Fruit fly (Drosophila melanogaster): Measurements from ENCODE around the gene CG12402.

CG12402 gene

dm6 chr3R:14103022-14103421, 5.1 kb downstream of the CG12402 start, which contains the start of gene PK1-R:
TSS of gene PK1-R (minus strand) at chr3R:14103122.
- TF ChIP-seq CG10267 (tag; optimal IDR thresholded peaks at IDR 0.05), result no peak
- no peak for TF ChIP-seq Kr (GFP tag; optimal IDR thresholded peaks at IDR 0.05)
- TF ChIP-seq CG11695 (GFP tag; IDR thresholded peaks at IDR 0.05), result peak; percentile 61; the same call in 2 of the 3 replicates
- no peak for TF ChIP-seq CG4328 (GFP tag; optimal IDR thresholded peaks at IDR 0.05)
- peak; percentile 75 for TF ChIP-seq grn (GFP tag; optimal IDR thresholded peaks at IDR 0.05)
- no peak for TF ChIP-seq CG17568 (GFP tag; optimal IDR thresholded peaks at IDR 0.05)
- no peak for TF ChIP-seq slp2 (GFP tag; optimal IDR thresholded peaks at IDR 0.05)
- TF ChIP-seq CG18619 (GFP tag; optimal IDR thresholded peaks at IDR 0.05), result no peak

- peak in 1 of 2 experiments; percentile 71 for TF ChIP-seq Pdp1 (GFP tag; optimal IDR thresholded peaks at IDR 0.05)
- no peak for TF ChIP-seq CG14710 (tag; optimal IDR thresholded peaks at IDR 0.05)
- TF ChIP-seq sr (GFP tag; IDR thresholded peaks at IDR 0.05), result no peak
- TF ChIP-seq CG11456 (GFP tag; IDR thresholded peaks at IDR 0.05), result 0 out of 3 replicates have a peak, but pooled peaks have one; percentile 21
- peak; percentile 62 for TF ChIP-seq Ets65A (GFP tag)
- 0 out of 2 replicates have a peak, but pooled peaks have one; percentile 5 for TF ChIP-seq slbo (GFP tag; IDR thresholded peaks at IDR 0.05)
- 0 out of 2 replicates have a peak, but pooled peaks have one; percentile 26 for TF ChIP-seq crol (GFP tag; IDR thresholded peaks at IDR 0.05)
Observed at dm6 chr3R:14100962-14101361, 7.2 kb downstream of the CG12402 start.

- TF ChIP-seq cad (GFP tag; optimal IDR thresholded peaks at IDR 0.05) (no peak), MTF-1 (GFP tag; optimal IDR thresholded peaks at IDR 0.05; ENCODE audit: borderline replicate concordance) (peak; percentile 21), dati (GFP tag; IDR thresholded peaks at IDR 0.05) (no peak), CG9609 (GFP tag; optimal IDR thresholded peaks at IDR 0.05) (no peak), CG2875 (GFP tag; optimal IDR thresholded peaks at IDR 0.05) (no peak), Neu2 (GFP tag; optimal IDR thresholded peaks at IDR 0.05; ENCODE audit: borderline replicate concordance) (no peak), sc (optimal IDR thresholded peaks at IDR 0.05) (no peak), sc (GFP tag; optimal IDR thresholded peaks at IDR 0.05) (no peak), CG13894 (tag; optimal IDR thresholded peaks at IDR 0.05) (no peak), CG14014 (GFP tag; IDR thresholded peaks at IDR 0.05) (peak; percentile 34; the same call in 1 of the 2 replicates), Hr78 (GFP tag; optimal IDR thresholded peaks at IDR 0.05) (no peak), CG13123 (GFP tag; optimal IDR thresholded peaks at IDR 0.05) (no peak), twi (tag; optimal IDR thresholded peaks at IDR 0.05) (no peak), Mrtf (GFP tag; IDR thresholded peaks at IDR 0.05) (no peak), D19B (GFP tag; optimal IDR thresholded peaks at IDR 0.05) (peak; percentile 69), CG34224 (GFP tag; IDR thresholded peaks at IDR 0.05; ENCODE audit: partially characterized antibody) (no peak), CG11398 (GFP tag; optimal IDR thresholded peaks at IDR 0.05) (no peak), HmgD (GFP tag; optimal IDR thresholded peaks at IDR 0.05) (peak; percentile 25), wor (GFP tag; IDR thresholded peaks at IDR 0.05) (no peak), CG30431 (GFP tag; optimal IDR thresholded peaks at IDR 0.05) (no peak), oc (tag; optimal IDR thresholded peaks at IDR 0.05) (no peak), CG34422 (GFP tag; IDR thresholded peaks at IDR 0.05) (no peak), Tbp (GFP tag; optimal IDR thresholded peaks at IDR 0.05) (no peak), CG10274 (GFP tag; optimal IDR thresholded peaks at IDR 0.05) (no peak), sisA (GFP tag; IDR thresholded peaks at IDR 0.05) (no peak), jigr1 (GFP tag; IDR thresholded peaks at IDR 0.05) (no peak), ham (GFP tag; IDR thresholded peaks at IDR 0.05) (no peak), run (tag; optimal IDR thresholded peaks at IDR 0.05) (no peak), B-H2 (GFP tag; optimal IDR thresholded peaks at IDR 0.05) (no peak), HLH54F (GFP tag; optimal IDR thresholded peaks at IDR 0.05) (no peak), crc (GFP tag; optimal IDR thresholded peaks at IDR 0.05) (no peak), grn (GFP tag; optimal IDR thresholded peaks at IDR 0.05) (no peak), CG31224 (GFP tag; IDR thresholded peaks at IDR 0.05) (no peak), ase (GFP tag; IDR thresholded peaks at IDR 0.05) (no peak)
Observed at dm6 chr3R:14098527-14099109, 9.5 kb downstream of the CG12402 start.
